Worm (Caenorhabditis elegans) whole organism, L4 larva: Measurements from ENCODE around the gene F32D1.11.

ENCODE experiments used
- aly-2 ChIP-seq: sonication (generic microtip); optimal IDR thresholded peaks from 2 replicates; lab custom pipeline; 2018; ENCODE audit warnings: missing biosample characterization, missing genetic modification characterization
- ceh-20 ChIP-seq: fragments of 200-800 bp; sonication (Bioruptor generic); IDR thresholded peaks from 2 replicates; pipeline ENCODE4 v1.3.6; 2022; ENCODE audit warnings: missing genetic modification reagents, missing genetic modification characterization, missing compliant biosample characterization
- egl-43 ChIP-seq: fragments of 200-800 bp; sonication (Bioruptor generic); IDR thresholded peaks from 2 replicates; pipeline ENCODE4 v1.3.6; 2022; ENCODE audit warnings: missing genetic modification reagents, missing genetic modification characterization, missing compliant biosample characterization
- fos-1 ChIP-seq: fragments of 150-350 bp; optimal IDR thresholded peaks from 2 replicates; lab custom pipeline; 2014; ENCODE audit warnings: missing biosample characterization, missing genetic modification characterization
- hlh-30 ChIP-seq: sonication (generic microtip); optimal IDR thresholded peaks from 2 replicates; lab custom pipeline; 2017; ENCODE audit warnings: antibody characterized with exemption, mild to moderate bottlenecking, missing genetic modification characterization, missing compliant biosample characterization; ENCODE audit not compliant: insufficient read depth
- hmg-1.1 ChIP-seq: fragments of 200-800 bp; sonication (Bioruptor generic); IDR thresholded peaks from 2 replicates; pipeline ENCODE4 v1.3.6; 2022; ENCODE audit warnings: missing genetic modification reagents, missing genetic modification characterization, missing compliant biosample characterization
- lin-38 ChIP-seq: fragments of 200-800 bp; sonication (Bioruptor generic); IDR thresholded peaks from 2 replicates; pipeline ENCODE4 v1.3.6; 2022; ENCODE audit warnings: missing genetic modification reagents, missing genetic modification characterization, missing compliant biosample characterization
- mes-2 ChIP-seq: sonication (generic microtip); optimal IDR thresholded peaks from 2 replicates; lab custom pipeline; 2016; ENCODE audit warnings: missing genotype, mild to moderate bottlenecking, missing genetic modification characterization, missing compliant biosample characterization; ENCODE audit not compliant: poor library complexity, severe bottlenecking
- pha-4 ChIP-seq, 2 experiments: fragments of 150-350 bp in 1 of 2; fragments of 200-800 bp in 1 of 2; sonication (Bioruptor generic) in 1 of 2; IDR thresholded peaks in 1 of 2; optimal IDR thresholded peaks in 1 of 2; 2 replicates each; pipeline versions ENCODE4 v1.3.6 to Lab custom; 2014 to 2022; ENCODE audit warnings: missing genetic modification characterization in 2 of 2, missing genetic modification reagents in 2 of 2, missing biosample characterization in 1 of 2, missing compliant biosample characterization in 1 of 2

DNA sequence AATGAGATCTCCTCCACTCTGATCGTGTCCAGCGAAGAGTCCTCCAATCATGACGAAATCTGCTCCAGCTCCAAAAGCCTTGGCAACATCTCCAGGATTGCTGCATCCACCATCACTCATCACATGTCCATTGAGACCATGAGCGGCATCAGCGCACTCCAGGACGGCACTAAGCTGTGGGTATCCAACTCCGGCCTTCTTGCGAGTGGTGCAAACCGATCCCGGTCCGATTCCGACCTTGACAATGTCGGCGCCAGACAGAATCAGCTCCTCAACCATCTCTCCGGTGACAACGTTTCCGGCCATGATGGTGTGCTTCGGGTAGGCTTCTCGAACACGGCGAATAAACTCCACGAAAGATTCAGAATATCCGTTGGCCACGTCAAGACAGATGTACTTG lies 4.2 kb upstream of the F32D1.11 start:
- no peak for TF ChIP-seq hlh-30
- no peak for TF ChIP-seq mes-2 (tag; lab: Kevin White, UChicago)
- no peak for TF ChIP-seq hmg-1.1 (GFP tag; lab: Robert Waterston, UW)
- TF ChIP-seq ceh-20 = no peak
- TF ChIP-seq egl-43 (GFP tag; lab: Robert Waterston, UW) = no peak
- no peak for TF ChIP-seq aly-2 (tag; lab: Kevin White, UChicago)
- TF ChIP-seq lin-38 (GFP tag; lab: Robert Waterston, UW) = no peak
- no peak for TF ChIP-seq fos-1 (tag; lab: Kevin White, UChicago)
- TF ChIP-seq pha-4 (GFP tag; IDR thresholded peaks at IDR 0.05; lab: Robert Waterston, UW) = no peak
- no peak for TF ChIP-seq pha-4 (tag; optimal IDR thresholded peaks at IDR 0.05; lab: Kevin White, UChicago)
